Fruit fly (Drosophila melanogaster): Measurements from ENCODE around the gene CG13308.
A peak's percentile ranks its signal among the peaks of the same experiment; 100 is the strongest.

The CG13308 gene

DNA sequence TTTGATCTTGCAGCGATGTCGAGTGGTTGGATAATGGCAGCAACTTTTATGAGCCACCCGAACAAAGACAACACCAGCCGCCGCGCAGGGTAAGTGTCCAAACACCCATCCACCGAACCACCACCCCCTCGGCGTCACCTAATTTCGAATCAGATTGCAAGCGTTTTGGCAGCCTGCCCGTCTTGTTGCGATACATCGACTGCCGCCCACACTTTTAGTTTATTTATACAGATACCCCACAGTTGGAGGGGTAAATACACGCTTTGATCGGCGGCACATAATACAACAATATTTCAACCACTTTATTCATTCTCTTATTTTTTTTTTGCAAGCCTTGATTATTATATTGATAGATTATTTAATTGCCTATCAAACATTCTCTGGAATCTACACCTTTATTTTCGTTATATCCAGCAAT is 45.3 kb upstream of the CG13308 start (continued):
- TF ChIP-seq ATbp (GFP tag; optimal IDR thresholded peaks at IDR 0.05), result peak; percentile 42
- peak; percentile 10 to 55 for TF ChIP-seq chif (GFP tag; optimal IDR thresholded peaks at IDR 0.05)
- no peak for TF ChIP-seq Ets65A (GFP tag)
- no peak for TF ChIP-seq CG1792 (GFP tag; optimal IDR thresholded peaks at IDR 0.05)
- 0 out of 2 replicates have a peak, but pooled peaks have one; percentile 20 for TF ChIP-seq CG32767 (GFP tag; IDR thresholded peaks at IDR 0.05)
- TF ChIP-seq CG18764 (GFP tag; optimal IDR thresholded peaks at IDR 0.05), result no peak
- TF ChIP-seq C15 (GFP tag; IDR thresholded peaks at IDR 0.05), result no peak
- peak; percentile 39; the same call in 1 of the 2 replicates for TF ChIP-seq Awh (GFP tag; IDR thresholded peaks at IDR 0.05)
- TF ChIP-seq sd (tag; optimal IDR thresholded peaks at IDR 0.05), result no peak
- TF ChIP-seq CG14441 (GFP tag; IDR thresholded peaks at IDR 0.05), result peak; percentile 74
- TF ChIP-seq salm (tag; optimal IDR thresholded peaks at IDR 0.05), result no peak
- no peak for TF ChIP-seq CG9797 (GFP tag; optimal IDR thresholded peaks at IDR 0.05)
- no peak for TF ChIP-seq pan (optimal IDR thresholded peaks at IDR 0.05)
- peak in 1 of 2 experiments; percentile 80 for TF ChIP-seq pan (GFP tag; optimal IDR thresholded peaks at IDR 0.05 in 1 of 2, IDR thresholded peaks at IDR 0.05 in 1 of 2)
- no peak for TF ChIP-seq CG4282 (GFP tag; optimal IDR thresholded peaks at IDR 0.05)
- TF ChIP-seq CG4820 (GFP tag; optimal IDR thresholded peaks at IDR 0.05), result no peak
- TF ChIP-seq eve (GFP tag; optimal IDR thresholded peaks at IDR 0.05), result no peak
- peak; percentile 50 for TF ChIP-seq lilli (GFP tag; optimal IDR thresholded peaks at IDR 0.05)
- TF ChIP-seq CG5245 (GFP tag; optimal IDR thresholded peaks at IDR 0.05), result no peak
- TF ChIP-seq CG17186 (GFP tag; optimal IDR thresholded peaks at IDR 0.05), result no peak
- peak; percentile 43; the same call in 1 of the 2 replicates for TF ChIP-seq Xrp1 (GFP tag; IDR thresholded peaks at IDR 0.05)
- no peak for TF ChIP-seq ftz-f1 (GFP tag; optimal IDR thresholded peaks at IDR 0.05)
- TF ChIP-seq Antp (GFP tag; optimal IDR thresholded peaks at IDR 0.05), result no peak
- no peak for TF ChIP-seq trem (tag; optimal IDR thresholded peaks at IDR 0.05)
- no peak for TF ChIP-seq CG5180 (GFP tag; optimal IDR thresholded peaks at IDR 0.05)
- TF ChIP-seq CG13775 (GFP tag; optimal IDR thresholded peaks at IDR 0.05), result no peak
- peak; percentile 43 for TF ChIP-seq PHDP (tag; optimal IDR thresholded peaks at IDR 0.05)
- peak; percentile 47 for TF ChIP-seq esg (GFP tag; conservative IDR thresholded peaks at IDR 0.05)
- peak; percentile 4 for TF ChIP-seq HLH54F (GFP tag; optimal IDR thresholded peaks at IDR 0.05)
- TF ChIP-seq CG1233 (GFP tag; optimal IDR thresholded peaks at IDR 0.05), result no peak
- no peak for TF ChIP-seq CG12071 (GFP tag; optimal IDR thresholded peaks at IDR 0.05)
- TF ChIP-seq CG6175 (GFP tag; IDR thresholded peaks at IDR 0.05), result peak; percentile 56; the same call in 1 of the 3 replicates
- peak; percentile 57; the same call in 2 of the 3 replicates for TF ChIP-seq CG14860 (GFP tag; IDR thresholded peaks at IDR 0.05; ENCODE audit: partially characterized antibody)
- no peak for TF ChIP-seq gce (GFP tag; IDR thresholded peaks at IDR 0.05)
- no peak for TF ChIP-seq Taf1 (GFP tag; IDR thresholded peaks at IDR 0.05)
- peak; percentile 0 for TF ChIP-seq fd96Cb (tag; optimal IDR thresholded peaks at IDR 0.05)
- TF ChIP-seq CG6765 (GFP tag; optimal IDR thresholded peaks at IDR 0.05), result no peak
- no peak for TF ChIP-seq yki (optimal IDR thresholded peaks at IDR 0.05)
- peak; percentile 17 for TF ChIP-seq Hr3 (GFP tag; optimal IDR thresholded peaks at IDR 0.05)
- TF ChIP-seq nerfin-1 (tag; optimal IDR thresholded peaks at IDR 0.05), result no peak
- TF ChIP-seq bigmax (GFP tag; optimal IDR thresholded peaks at IDR 0.05), result no peak
- TF ChIP-seq tio (GFP tag; optimal IDR thresholded peaks at IDR 0.05), result peak; percentile 28
- peak; percentile 60 for TF ChIP-seq CG10543 (GFP tag; optimal IDR thresholded peaks at IDR 0.05)
- TF ChIP-seq CG3847 (GFP tag; IDR thresholded peaks at IDR 0.05), result peak; percentile 51; the same call in 1 of the 2 replicates
- no peak for TF ChIP-seq mam (GFP tag; optimal IDR thresholded peaks at IDR 0.05)
- peak; percentile 65 for TF ChIP-seq CG34224 (GFP tag; IDR thresholded peaks at IDR 0.05; ENCODE audit: partially characterized antibody)
- no peak for TF ChIP-seq gcm (GFP tag; optimal IDR thresholded peaks at IDR 0.05)
- TF ChIP-seq Bteb2 (GFP tag; optimal IDR thresholded peaks at IDR 0.05), result no peak
- no peak for TF ChIP-seq psq (GFP tag; optimal IDR thresholded peaks at IDR 0.05)
- no peak for TF ChIP-seq abd-A (tag; optimal IDR thresholded peaks at IDR 0.05)
- TF ChIP-seq Drgx (GFP tag; IDR thresholded peaks at IDR 0.05), result peak; percentile 39; the same call in 1 of the 2 replicates
- peak; percentile 21; the same call in 1 of the 2 replicates for TF ChIP-seq CG4730 (GFP tag; IDR thresholded peaks at IDR 0.05)
